Fruit fly (Drosophila melanogaster) whole organism: Measurements from ENCODE around the gene CG33159.

ENCODE experiments used
- CG8478 ChIP-seq: fragments of >200 bp; optimal IDR thresholded peaks from 2 replicates; lab custom pipeline; 2018; ENCODE audit warnings: inconsistent platforms
- Dll ChIP-seq: fragments of >200 bp; optimal IDR thresholded peaks from 2 replicates; lab custom pipeline; 2017
- EcR ChIP-seq, 2 experiments: fragments of >200 bp; optimal IDR thresholded peaks; 2 replicates each; lab custom pipeline; 2017; ENCODE audit warnings: missing biosample characterization in 2 of 2, missing genetic modification characterization in 2 of 2, missing genetic modification reagents in 2 of 2
- pan ChIP-seq: fragments of >200 bp; optimal IDR thresholded peaks from 2 replicates; lab custom pipeline; 2017
- psq ChIP-seq: fragments of >200 bp; optimal IDR thresholded peaks from 2 replicates; lab custom pipeline; 2017
- usp ChIP-seq: fragments of >200 bp; optimal IDR thresholded peaks from 2 replicates; lab custom pipeline; 2017; ENCODE audit warnings: missing biosample characterization, missing genetic modification characterization, mixed read lengths

dm6 chr3L:3198447-3199402 lies 5.5 kb downstream of the CG33159 start, which contains the start of the genes CG32276 and gry:
- TF ChIP-seq Dll (no peak), psq (no peak), usp (no peak), EcR (GFP tag; optimal IDR thresholded peaks at IDR 0.05; lab: Kevin White, UChicago) (no peak), pan (lab: Kevin White, UChicago) (no peak), CG8478 (lab: Kevin White, UChicago) (no peak)
